Fruit fly (Drosophila melanogaster) ovary, adult (tissue): ENCODE measurements around the gene CG14102.

Experiments used
- CG17801 ChIP-seq: fragments of 200-800 bp; optimal IDR thresholded peaks from 2 replicates; lab custom pipeline; 2019; ENCODE audit warnings: missing biosample characterization, mild to moderate bottlenecking, missing genetic modification characterization, moderate library complexity; ENCODE audit not compliant: partially characterized antibody

CG14102 gene

DNA sequence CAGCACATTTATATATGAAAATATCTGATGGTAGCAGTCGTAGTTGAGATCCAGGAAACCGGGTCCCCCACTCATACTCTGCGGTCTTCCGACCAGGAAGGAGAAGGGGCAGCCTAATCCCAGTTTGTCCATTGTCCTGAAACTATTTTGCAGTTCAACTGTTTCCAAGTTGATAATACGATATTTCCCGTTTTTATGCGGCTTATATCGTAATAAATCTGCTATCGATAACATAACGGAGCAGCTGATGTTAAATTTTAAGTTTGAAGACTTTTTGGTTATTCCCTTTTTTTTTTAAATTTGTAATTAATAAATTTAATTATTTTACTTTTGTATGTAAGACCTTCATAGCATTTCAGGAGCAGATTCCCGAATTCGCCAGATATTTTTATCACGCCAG, at the start of gene CG14102:
TSS of gene CG14102 (minus strand) at position 187 of the 400 bp plus-strand sequence.
- TF ChIP-seq CG17801 (GFP tag; lab: Kevin White, UChicago): no peak

DNA sequence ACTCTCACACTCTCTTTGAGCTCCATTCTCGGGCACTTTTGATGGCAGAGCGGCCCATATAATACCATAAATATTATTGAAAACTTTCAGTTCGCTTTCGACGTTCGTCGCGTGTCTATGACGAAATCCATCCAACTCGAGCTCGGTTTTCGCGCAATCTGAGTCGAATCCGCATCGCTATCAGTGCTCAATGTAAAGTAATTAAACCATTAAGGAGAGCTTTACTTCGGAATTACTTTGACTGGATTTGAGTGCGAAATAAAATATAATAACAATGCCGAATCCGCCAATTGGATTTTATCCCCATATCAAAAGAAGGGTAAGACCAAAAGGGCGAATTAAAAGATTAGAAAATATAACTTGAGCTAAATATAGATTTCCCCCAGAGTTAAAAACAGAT, 47.0 kb upstream of the CG14102 start:
- no peak for TF ChIP-seq CG17801 (GFP tag; lab: Kevin White, UChicago)

DNA sequence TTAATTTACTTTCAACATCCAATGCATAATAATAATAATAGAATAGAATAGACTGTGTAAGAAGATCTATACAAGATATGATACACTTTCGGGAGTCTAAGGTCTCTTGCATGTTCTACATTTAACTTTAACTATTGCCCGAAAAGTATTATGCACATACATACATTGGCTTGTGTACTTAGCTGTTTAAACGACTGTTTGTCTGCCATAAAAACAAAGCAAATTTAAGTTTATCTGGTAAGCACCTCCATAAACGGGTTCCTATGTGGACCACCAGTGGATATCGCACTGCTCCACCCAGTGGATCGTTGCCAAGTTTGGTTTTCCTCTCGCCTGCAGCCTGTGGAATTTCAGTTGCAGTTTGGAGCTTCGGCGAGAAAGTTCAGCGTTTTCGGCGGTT, 45.9 kb upstream of the CG14102 start:
- TF ChIP-seq CG17801 (GFP tag; lab: Kevin White, UChicago): no peak

DNA sequence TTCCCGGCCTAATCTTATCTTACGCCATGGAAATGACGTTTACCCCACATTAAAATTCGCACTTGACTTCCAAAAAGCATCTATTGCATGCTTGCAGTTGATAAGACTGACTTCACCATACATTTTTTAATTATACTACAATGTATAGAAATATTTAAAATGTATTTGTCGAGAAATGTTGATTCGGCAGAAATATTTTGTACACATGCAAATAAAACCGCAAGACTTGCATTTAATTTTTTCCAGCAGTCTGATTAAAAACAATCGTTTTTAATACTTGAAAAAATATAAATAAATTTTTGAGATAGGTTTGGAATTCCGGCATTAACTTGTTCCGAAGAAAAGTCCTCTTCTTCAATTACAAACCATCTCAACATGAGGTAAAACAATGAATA, 44.8 kb upstream of the CG14102 start:
- no peak for TF ChIP-seq CG17801 (GFP tag; lab: Kevin White, UChicago)

DNA sequence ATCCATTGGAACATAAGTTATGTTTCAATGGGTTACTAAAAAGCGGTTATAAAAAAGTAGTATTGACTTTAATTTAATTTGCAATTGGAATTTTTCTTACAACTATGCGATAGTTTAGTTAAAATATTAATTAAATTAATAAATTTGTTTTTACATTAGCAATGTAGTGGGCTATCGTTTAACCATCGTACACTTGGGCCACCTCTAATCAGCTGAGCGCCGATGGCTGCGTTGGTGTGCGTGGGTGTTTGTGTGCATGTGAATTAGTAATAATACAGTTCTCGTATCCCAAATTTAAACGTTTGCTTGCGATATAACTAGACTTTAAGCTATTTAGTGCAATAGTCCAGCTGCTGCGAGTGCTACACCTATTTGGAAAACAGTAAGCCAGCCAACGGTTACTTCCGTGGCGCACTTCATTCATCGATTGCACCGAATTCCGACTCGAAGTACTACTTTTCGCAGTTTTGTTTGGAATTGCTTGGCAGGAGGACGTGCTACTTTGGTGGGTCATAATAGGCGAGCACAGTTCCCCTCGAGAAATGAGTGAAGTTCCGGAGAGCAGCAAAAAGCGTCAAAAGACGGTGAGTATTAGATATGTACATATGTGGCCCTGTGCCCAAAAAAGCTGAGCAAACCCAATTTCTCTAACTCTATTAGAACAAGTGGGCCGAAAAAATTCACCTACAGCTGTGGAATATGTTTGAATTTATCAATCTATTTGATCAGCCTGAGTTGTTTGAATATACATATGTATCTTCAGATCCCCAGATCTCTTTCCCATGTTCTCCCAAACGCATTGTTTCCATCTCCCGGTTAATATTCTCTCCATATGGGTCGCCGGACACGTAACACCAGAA, 44.2 kb upstream of the CG14102 start, which contains the start of gene Papss:
TSS of gene Papss (plus strand) at position 247 of the 860 bp plus-strand sequence.
- peak; percentile 41 for TF ChIP-seq CG17801 (GFP tag; lab: Kevin White, UChicago)

DNA sequence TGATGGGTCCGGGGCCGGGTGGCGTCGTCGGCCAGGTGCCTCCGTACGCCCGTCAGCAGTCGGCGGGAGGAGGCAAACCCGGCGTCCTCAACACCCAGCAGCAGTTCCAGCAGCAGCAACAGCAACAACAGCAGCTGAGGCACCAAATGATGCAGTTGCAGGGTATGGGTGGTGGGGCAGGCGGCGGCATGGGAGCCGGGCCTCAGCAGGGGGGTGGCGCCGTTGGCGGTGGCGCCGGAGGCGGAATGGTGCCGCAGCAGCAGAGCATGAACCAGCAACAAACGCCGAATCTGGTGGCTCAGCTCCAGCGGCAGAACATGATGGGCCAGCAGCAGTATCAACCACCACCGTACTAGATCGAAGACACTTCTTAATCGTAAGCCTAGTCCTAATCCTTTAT, 43.4 kb upstream of the CG14102 start:
- no peak for TF ChIP-seq CG17801 (GFP tag; lab: Kevin White, UChicago)

DNA sequence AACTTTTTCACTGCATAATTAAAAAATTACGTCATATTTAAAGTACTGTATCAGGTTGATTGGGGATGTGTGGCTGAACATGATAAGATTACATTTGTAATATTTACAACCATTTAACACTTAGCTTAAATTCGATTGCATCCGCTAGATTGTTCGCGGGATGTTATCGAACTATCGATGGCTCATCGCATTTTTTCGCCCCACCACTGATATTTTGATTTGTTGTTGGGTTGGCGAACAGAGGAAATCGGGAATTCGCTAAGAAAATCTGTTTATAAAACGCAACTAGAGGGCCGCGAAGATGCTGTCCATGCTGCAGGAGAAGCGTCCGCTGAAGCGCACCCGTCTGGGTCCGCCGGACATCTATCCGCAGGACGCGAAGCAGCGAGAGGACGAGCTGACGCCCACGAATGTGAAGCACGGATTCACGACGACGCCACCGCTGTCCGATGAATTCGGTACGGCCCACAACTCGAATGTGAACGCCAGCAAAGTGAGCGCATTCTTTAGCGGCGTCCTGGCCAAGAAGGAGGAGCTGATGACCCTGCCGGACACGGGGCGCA, 35.4 kb upstream of the CG14102 start, which contains the start of gene kto:
TSS of gene kto (plus strand) at position 240 of the 563 bp plus-strand sequence.
- TF ChIP-seq CG17801 (GFP tag; lab: Kevin White, UChicago): peak; percentile 7

DNA sequence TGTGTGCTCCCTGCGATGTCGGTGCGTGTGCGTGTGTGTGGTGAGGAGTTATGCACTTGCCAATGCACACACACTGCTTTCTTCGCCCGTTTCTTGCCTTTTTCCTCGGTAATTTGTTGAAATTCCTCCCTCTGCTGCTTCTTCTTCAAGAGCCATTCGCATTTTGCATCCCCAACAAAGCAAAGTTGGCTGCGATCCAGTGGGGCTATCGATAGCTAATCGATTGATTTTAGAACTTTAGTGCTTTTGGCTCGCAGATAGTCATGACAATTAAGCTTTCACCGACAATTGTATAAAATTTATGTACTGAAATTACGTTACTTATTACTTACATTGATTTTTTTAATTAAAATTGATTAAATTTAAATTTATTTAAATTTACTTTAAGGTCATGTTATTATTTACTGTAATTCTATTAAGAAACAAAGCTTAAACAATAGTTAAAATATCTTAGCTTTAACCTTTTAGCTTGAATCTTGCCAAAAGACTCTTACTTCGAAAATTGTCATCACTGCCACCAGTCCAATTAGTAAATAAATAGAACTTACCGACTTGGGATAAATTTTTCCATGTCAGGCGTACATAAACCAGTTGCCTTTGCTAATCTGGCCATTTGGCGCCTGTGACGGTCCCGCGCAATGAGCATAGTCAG, 33.2 kb upstream of the CG14102 start, which contains the start of the genes trc and CG32221:
TSS of gene trc (minus strand) at position 162 of the 652 bp plus-strand sequence.
TSS of gene CG32221 (plus strand) at position 528 of the 652 bp plus-strand sequence.
- TF ChIP-seq CG17801 (GFP tag; lab: Kevin White, UChicago): peak; percentile 53

DNA sequence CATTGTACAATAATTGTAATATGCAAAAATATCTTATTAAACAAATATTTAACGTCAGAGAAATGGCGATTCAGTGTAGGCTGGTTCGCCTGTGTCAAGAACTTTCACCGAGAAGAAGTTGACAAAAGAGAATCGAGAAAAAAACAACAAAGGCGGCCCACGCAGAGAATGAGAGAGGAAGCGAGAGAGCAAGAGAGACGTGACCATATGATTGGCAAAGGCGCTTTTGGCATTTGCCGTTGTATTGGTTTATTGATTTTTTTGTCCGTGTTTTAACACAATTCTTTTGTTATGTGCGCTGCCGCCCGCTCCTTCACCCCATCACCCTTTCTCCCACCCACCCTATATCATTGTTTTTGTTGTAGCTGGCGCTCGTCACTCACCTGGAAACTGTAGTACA, 32.1 kb upstream of the CG14102 start:
- no peak for TF ChIP-seq CG17801 (GFP tag; lab: Kevin White, UChicago)

DNA sequence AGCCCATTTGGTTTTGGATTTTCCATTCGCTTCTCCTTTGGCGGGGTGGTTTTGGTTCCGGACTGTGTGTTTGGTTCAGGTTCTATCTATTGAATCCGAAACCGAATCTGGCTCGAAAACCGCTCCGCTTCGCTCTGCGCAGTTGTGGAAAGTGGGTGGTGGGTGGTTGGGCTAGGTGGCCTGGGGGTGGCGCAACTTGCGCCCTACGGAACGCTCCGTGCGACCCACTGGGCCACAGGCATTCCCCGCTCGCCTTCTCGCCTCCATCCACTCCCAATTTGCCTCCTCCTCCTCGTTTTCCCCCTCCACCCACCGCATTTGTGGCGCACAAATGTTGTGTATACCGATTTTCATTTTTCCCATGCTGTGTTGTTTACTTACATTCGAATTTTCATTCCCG, 17.6 kb upstream of the CG14102 start:
- TF ChIP-seq CG17801 (GFP tag; lab: Kevin White, UChicago): no peak

DNA sequence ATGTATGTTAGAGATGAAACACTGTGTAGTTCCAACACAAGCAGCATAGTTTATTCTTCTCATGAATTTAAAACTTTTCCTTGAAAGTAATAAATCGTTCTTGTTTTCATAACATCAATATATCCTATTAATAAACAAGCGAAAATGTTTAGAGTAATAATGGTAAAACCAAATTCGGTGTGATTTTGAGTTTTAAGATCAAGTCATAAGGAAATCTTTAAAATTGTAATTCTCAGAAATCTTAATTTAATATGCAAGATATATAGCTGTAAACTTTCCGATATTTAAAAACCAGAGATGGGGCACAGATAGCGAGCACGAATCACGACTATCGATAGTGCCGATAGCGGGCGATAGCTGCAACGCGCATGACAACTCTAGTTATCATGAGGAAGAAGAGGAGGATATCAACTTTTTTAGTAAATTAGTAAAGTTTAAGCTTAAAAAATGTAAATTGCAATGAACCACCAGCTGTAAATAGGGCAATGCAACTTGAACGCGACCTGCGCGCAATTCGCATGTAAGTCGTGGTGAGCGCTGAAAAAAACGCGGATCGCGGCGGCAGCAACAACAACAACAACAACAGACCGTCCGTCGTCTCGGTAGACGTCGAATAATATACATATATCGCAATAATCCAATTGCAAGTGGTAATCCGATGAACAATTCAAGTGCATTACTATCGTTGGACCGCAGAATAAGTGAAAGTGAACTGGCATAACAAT, 16.9 kb upstream of the CG14102 start, which contains the start of the genes Fibp and Deaf1:
TSS of gene Fibp (minus strand) at position 161 of the 725 bp plus-strand sequence.
TSS of gene Deaf1 (plus strand) at position 368 of the 725 bp plus-strand sequence.
- peak; percentile 66 for TF ChIP-seq CG17801 (GFP tag; lab: Kevin White, UChicago)

DNA sequence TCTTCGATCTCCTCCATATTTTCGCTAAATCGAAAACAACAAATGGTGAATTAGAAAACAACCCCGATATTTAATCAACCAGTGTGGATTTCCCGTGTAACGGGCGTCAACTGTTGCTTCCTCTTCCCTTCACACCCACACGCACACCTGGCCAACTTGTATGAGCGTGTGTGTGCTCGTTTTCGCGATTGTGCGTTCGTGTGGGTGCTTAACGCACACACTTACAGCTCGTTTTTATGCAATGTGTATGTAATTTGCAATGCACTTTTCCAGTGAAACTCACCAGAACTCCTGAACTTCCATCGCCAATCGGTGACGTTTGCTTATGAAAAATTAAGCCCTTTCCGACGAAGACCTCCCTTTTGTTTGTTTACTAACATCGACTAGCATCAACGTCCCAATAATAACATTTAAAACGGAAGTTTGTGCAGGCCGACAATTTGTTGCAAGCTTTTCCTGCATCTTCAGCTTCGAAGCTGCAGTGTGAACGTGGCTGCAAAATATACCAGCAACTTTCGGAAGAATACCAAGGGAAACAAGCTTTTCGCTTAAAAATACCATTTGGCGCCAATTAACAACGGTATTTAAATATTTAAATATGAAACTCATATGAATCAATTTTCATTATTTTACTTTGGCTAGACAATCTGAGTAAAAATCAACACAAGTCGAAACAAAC, 14.5 kb upstream of the CG14102 start, which contains the start of gene cyc:
TSS of gene cyc (minus strand) at position 467 of the 679 bp plus-strand sequence.
- peak; percentile 40 for TF ChIP-seq CG17801 (GFP tag; lab: Kevin White, UChicago)

DNA sequence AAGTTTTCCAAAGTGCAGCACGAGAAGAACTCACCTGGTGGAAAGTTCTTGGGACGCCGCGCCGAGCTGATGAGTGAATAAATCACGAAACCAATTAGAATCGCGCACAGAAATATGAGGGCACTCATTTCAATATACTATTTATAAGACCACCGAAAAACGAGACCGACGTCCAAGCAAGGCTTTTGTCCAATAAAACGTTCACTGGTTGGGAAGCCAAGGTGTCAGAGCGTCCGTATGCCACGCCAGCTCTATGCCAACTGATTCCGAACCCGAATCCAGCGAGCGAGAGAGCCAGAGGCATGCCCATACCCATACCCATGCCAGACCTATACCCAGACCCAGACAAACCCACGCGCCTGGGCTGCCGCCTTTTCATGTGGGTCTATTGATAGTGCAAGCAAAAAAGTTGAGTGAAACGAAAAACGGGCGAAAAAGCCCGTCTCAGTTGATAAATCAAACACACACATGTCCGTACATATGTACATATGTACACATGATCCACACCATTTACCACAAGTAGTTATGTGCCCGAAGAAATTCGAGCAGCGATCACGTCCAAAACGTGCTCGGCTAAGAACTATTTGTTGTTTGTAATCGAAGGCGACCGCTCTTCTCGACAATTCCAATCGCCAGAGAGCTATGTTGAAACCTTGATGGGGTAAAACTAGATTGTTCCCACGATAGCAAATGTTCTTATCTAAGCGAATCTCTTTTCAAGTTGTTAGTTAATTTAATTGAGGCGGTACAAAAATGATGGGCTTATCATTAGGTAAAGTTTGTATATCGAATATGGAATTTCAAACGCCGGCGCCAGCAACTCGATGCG, 12.2 kb upstream of the CG14102 start, which contains the start of gene Cyp305a1:
TSS of gene Cyp305a1 (minus strand) at position 265 of the 829 bp plus-strand sequence.
- no peak for TF ChIP-seq CG17801 (GFP tag; lab: Kevin White, UChicago)
